Fruit fly (Drosophila melanogaster): ENCODE results near the gene Kdm2.

Gene Kdm2

dm6 chr3R:9028690-9029089 lies 23.6 kb upstream of the Kdm2 start:
- TF ChIP-seq fkh (GFP tag; optimal IDR thresholded peaks at IDR 0.05) (peak; percentile 31), svp (GFP tag) (no peak), CG3919 (GFP tag; optimal IDR thresholded peaks at IDR 0.05) (no peak), Hr39 (GFP tag; optimal IDR thresholded peaks at IDR 0.05) (no peak)

dm6 chr3R:9029411-9029810 lies 22.9 kb upstream of the Kdm2 start:
- TF ChIP-seq CG16779 (tag; optimal IDR thresholded peaks at IDR 0.05) (no peak), Eip78C (GFP tag) (peak; percentile 37), svp (GFP tag) (no peak), dsx (GFP tag; optimal IDR thresholded peaks at IDR 0.05; ENCODE audit: poor library complexity, severe bottlenecking) (peak; percentile 26), CG11294 (GFP tag; IDR thresholded peaks at IDR 0.05) (no peak), Met (GFP tag; optimal IDR thresholded peaks at IDR 0.05) (no peak), topi (GFP tag; optimal IDR thresholded peaks at IDR 0.05) (no peak), Sox14 (GFP tag; optimal IDR thresholded peaks at IDR 0.05) (peak; percentile 11)

DNA sequence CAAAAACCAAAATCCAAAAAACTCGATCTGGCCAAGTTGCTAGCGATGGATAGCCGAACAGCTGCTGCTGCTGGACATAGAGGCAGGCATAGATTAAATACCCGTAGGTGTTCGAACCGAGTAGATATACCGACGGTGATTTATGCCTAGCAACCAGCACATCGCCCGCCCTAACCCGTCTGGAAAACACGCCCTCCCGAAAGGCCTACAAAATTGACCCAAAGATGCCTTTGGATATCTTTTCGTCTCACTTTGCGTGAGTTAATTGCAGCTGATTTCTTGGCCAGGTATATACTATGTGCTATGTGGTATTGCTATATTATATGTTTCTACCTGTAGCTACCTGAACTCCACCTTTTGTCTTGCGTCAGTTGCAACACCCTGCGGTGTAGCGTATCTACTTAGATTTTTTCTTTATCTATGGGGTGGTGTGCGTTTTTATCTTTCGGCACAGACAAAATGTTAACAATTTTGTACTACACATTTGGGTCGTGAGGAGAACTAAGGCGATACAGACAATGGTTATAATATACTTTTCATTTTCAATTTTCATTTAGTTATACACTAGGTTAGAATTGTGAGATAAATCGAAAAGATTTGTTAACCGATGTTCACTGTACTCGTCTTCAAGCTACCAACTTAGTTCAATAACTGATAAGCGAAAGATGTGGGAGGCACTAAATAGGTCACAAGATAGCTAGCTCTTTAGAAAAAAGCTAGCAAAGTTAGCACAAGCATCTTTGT lies 22.1 kb upstream of the Kdm2 start:
- no peak for TF ChIP-seq Gug (GFP tag; IDR thresholded peaks at IDR 0.05)
- no peak for TF ChIP-seq Sox102F (GFP tag; optimal IDR thresholded peaks at IDR 0.05)
- no peak for TF ChIP-seq achi (GFP tag; optimal IDR thresholded peaks at IDR 0.05)
- no peak for TF ChIP-seq CG6808 (GFP tag; optimal IDR thresholded peaks at IDR 0.05)
- TF ChIP-seq OdsH (GFP tag; optimal IDR thresholded peaks at IDR 0.05): no peak
- no peak for TF ChIP-seq spab (GFP tag; optimal IDR thresholded peaks at IDR 0.05)
- no peak for TF ChIP-seq CG3919 (GFP tag; optimal IDR thresholded peaks at IDR 0.05)
- no peak for TF ChIP-seq CG34406 (GFP tag; optimal IDR thresholded peaks at IDR 0.05)

- TF ChIP-seq CG1621 (tag; optimal IDR thresholded peaks at IDR 0.05): no peak
- TF ChIP-seq CG6854 (GFP tag; optimal IDR thresholded peaks at IDR 0.05): no peak
- TF ChIP-seq Hr4 (GFP tag; optimal IDR thresholded peaks at IDR 0.05): peak; percentile 17
These were observed 21.6 kb upstream of the Kdm2 start for dm6 chr3R:9030750-9031128.

DNA sequence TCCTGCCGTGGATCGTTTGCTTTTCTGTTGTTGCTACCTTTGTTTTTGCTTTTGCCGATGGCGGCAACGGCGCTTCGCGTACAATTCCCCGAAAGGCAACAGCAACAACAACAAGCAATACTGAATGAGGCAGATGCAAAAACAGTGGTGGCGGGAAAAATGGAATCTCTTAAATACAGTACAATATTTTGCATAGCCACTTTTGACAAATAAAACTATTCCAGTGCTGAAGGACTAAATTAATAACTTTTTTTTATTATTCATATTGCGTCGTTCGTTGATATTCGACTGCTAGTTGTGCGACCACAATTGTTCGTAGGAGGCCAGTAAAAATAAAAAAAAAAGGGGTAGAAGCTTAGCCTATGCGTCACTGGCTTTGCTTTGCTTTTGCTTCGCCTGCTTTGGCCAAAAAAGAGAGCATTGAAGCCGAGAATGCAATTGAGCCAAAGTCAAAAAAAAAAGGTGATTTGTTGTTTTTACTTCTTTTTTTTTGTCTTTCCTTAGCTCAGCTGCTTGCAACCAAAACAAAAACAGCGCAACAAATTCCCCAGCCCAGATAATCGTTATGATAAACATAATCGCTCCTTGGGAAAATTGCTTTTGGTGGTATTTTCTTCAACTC lies 20.4 kb upstream of the Kdm2 start:
- TF ChIP-seq fd85E (GFP tag; optimal IDR thresholded peaks at IDR 0.05) (peak; percentile 95), CG11902 (GFP tag; optimal IDR thresholded peaks at IDR 0.05) (peak; percentile 96), CG6808 (GFP tag; optimal IDR thresholded peaks at IDR 0.05) (peak; percentile 98), CG3919 (GFP tag; optimal IDR thresholded peaks at IDR 0.05) (peak; percentile 99), Ets96B (tag; optimal IDR thresholded peaks at IDR 0.05) (peak; percentile 99), Eip75B (GFP tag; optimal IDR thresholded peaks at IDR 0.05) (peak; percentile 99), Eip78C (GFP tag) (peak; percentile 100), esn (GFP tag; optimal IDR thresholded peaks at IDR 0.05) (peak; percentile 98), CG8319 (GFP tag; optimal IDR thresholded peaks at IDR 0.05) (peak; percentile 95), dac (GFP tag; optimal IDR thresholded peaks at IDR 0.05) (peak; percentile 99), Blimp-1 (GFP tag; optimal IDR thresholded peaks at IDR 0.05) (peak; percentile 78), CG6276 (GFP tag; optimal IDR thresholded peaks at IDR 0.05) (peak; percentile 99), CG10631 (GFP tag; optimal IDR thresholded peaks at IDR 0.05) (peak; percentile 99), CG6854 (GFP tag; optimal IDR thresholded peaks at IDR 0.05) (peak; percentile 97), salr (GFP tag; optimal IDR thresholded peaks at IDR 0.05) (peak; percentile 97 to 99), pdm3 (GFP tag; optimal IDR thresholded peaks at IDR 0.05) (peak; percentile 99), spab (GFP tag; optimal IDR thresholded peaks at IDR 0.05) (peak; percentile 99), CG6792 (GFP tag; optimal IDR thresholded peaks at IDR 0.05) (peak; percentile 98), fd59A (GFP tag; optimal IDR thresholded peaks at IDR 0.05) (peak; percentile 98), Sox15 (GFP tag; optimal IDR thresholded peaks at IDR 0.05) (peak; percentile 94), Smox (GFP tag; optimal IDR thresholded peaks at IDR 0.05) (peak; percentile 96), CG10669 (GFP tag; optimal IDR thresholded peaks at IDR 0.05) (peak; percentile 99), CG16779 (tag; optimal IDR thresholded peaks at IDR 0.05) (peak; percentile 98), fkh (GFP tag; optimal IDR thresholded peaks at IDR 0.05) (no peak), dsx (GFP tag; optimal IDR thresholded peaks at IDR 0.05; ENCODE audit: poor library complexity, severe bottlenecking) (peak; percentile 97), svp (GFP tag) (peak; percentile 99), acj6 (GFP tag; optimal IDR thresholded peaks at IDR 0.05) (peak; percentile 98), topi (GFP tag; optimal IDR thresholded peaks at IDR 0.05) (peak; percentile 97), Sox14 (GFP tag; optimal IDR thresholded peaks at IDR 0.05) (peak; percentile 99), CG7368 (GFP tag; optimal IDR thresholded peaks at IDR 0.05) (peak; percentile 98), CG1621 (tag; optimal IDR thresholded peaks at IDR 0.05) (peak; percentile 98)
